Worm (Caenorhabditis elegans): ENCODE results near the gene sre-34.
"Not testable (repeated sequence)": the region's sequence is repeated elsewhere in the genome, so short reads cannot be mapped to it uniquely, and the experiment has no call there.

DNA sequence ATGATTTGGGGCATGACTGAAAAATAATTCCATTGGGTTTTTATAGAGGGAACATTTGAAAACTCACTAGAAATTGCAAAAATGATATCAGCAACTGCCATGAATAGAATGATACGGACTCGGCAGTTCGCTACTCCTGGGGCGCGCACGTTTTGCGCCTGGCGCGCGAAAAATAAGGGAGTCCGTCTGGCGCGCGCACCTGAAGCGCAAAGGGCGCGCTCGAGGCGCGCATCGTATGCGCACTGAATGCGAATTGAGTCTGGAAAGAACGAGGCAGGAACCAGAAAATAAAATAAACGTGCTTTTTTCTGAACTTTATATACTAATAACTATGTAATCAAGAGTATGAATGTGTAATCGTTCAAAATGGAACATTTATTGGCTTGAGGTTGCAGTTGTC, 8.8 kb upstream of the sre-34 start, which contains the start of gene Y57A10C.10:
- not testable (repeated sequence) for TF ChIP-seq snpc-4 (tag; optimal IDR thresholded peaks at IDR 0.05); unc-62 (GFP tag; optimal IDR thresholded peaks at IDR 0.05); ztf-11 (tag; optimal IDR thresholded peaks at IDR 0.05); lin-15B (tag; optimal IDR thresholded peaks at IDR 0.05); ama-1 (optimal IDR thresholded peaks at IDR 0.05); nhr-11 (tag; optimal IDR thresholded peaks at IDR 0.05); efl-1 (optimal IDR thresholded peaks at IDR 0.05); efl-1 (GFP tag; optimal IDR thresholded peaks at IDR 0.05 in 1 of 2)

Data from whole organism, L1 larva.